Worm (Caenorhabditis elegans) whole organism, late embryonic: ENCODE results near the gene D1044.1.
A peak's percentile ranks its signal among the peaks of the same experiment; 100 is the strongest.

Experiments
- C08G9.2 ChIP-seq: sonication (generic microtip); optimal IDR thresholded peaks from 2 replicates; lab custom pipeline; 2016; ENCODE audit warnings: mild to moderate bottlenecking, missing genetic modification characterization, moderate library complexity, missing compliant biosample characterization
- Y22D7AL.16 ChIP-seq: sonication (generic microtip); optimal IDR thresholded peaks from 2 replicates; lab custom pipeline; 2016; ENCODE audit warnings: missing genetic modification characterization, missing compliant biosample characterization
- ama-1 ChIP-seq: fragments of 150-350 bp; optimal IDR thresholded peaks from 2 replicates; lab custom pipeline; 2014
- ceh-14 ChIP-seq: sonication (generic microtip); optimal IDR thresholded peaks from 2 replicates; lab custom pipeline; 2016; ENCODE audit warnings: missing genotype, missing genetic modification characterization, missing compliant biosample characterization
- ceh-18 ChIP-seq: sonication (generic microtip); optimal IDR thresholded peaks from 2 replicates; lab custom pipeline; 2016; ENCODE audit warnings: missing genetic modification characterization, missing compliant biosample characterization
- ceh-19 ChIP-seq: fragments of 200-800 bp; sonication (Bioruptor generic); optimal IDR thresholded peaks from 2 replicates; lab custom pipeline; 2018; ENCODE audit warnings: mild to moderate bottlenecking, missing genetic modification characterization, missing compliant biosample characterization
- ceh-22 ChIP-seq: sonication (generic microtip); optimal IDR thresholded peaks from 2 replicates; lab custom pipeline; 2017; ENCODE audit warnings: missing biosample characterization, missing genetic modification characterization
- ceh-31 ChIP-seq: sonication (generic microtip); optimal IDR thresholded peaks from 2 replicates; lab custom pipeline; 2016; ENCODE audit warnings: missing genetic modification characterization, missing compliant biosample characterization
- ceh-34 ChIP-seq: sonication (generic microtip); optimal IDR thresholded peaks from 2 replicates; lab custom pipeline; 2016; ENCODE audit warnings: mild to moderate bottlenecking, missing genetic modification characterization, missing compliant biosample characterization
- ceh-45 ChIP-seq: fragments of 200-800 bp; sonication (Bioruptor generic); IDR thresholded peaks from 2 replicates; pipeline ENCODE4 v1.3.6; 2022; ENCODE audit warnings: missing genetic modification reagents, missing genetic modification characterization, missing compliant biosample characterization
- ceh-48 ChIP-seq: sonication (generic microtip); optimal IDR thresholded peaks from 2 replicates; lab custom pipeline; 2016; ENCODE audit warnings: missing genetic modification characterization, inconsistent platforms, missing compliant biosample characterization
- ceh-9 ChIP-seq: sonication (generic microtip); optimal IDR thresholded peaks from 2 replicates; lab custom pipeline; 2016; ENCODE audit warnings: mild to moderate bottlenecking, missing genetic modification characterization, inconsistent platforms, missing compliant biosample characterization
- che-1 ChIP-seq: sonication (generic microtip); optimal IDR thresholded peaks from 2 replicates; lab custom pipeline; 2016; ENCODE audit warnings: mild to moderate bottlenecking, missing genetic modification characterization, missing compliant biosample characterization
- dmd-4 ChIP-seq: sonication (generic microtip); optimal IDR thresholded peaks from 2 replicates; lab custom pipeline; 2016; ENCODE audit warnings: borderline replicate concordance, missing genetic modification characterization, missing compliant biosample characterization
- dve-1 ChIP-seq: sonication (generic microtip); optimal IDR thresholded peaks from 2 replicates; lab custom pipeline; 2017; ENCODE audit warnings: antibody characterized with exemption, mild to moderate bottlenecking, missing genetic modification characterization, missing compliant biosample characterization
- elt-4 ChIP-seq: sonication (generic microtip); optimal IDR thresholded peaks from 2 replicates; lab custom pipeline; 2016; ENCODE audit warnings: missing genetic modification characterization, missing compliant biosample characterization
- ets-4 ChIP-seq: sonication (generic microtip); optimal IDR thresholded peaks from 2 replicates; lab custom pipeline; 2016; ENCODE audit warnings: missing genetic modification characterization, missing compliant biosample characterization
- eyg-1 ChIP-seq: sonication (generic microtip); optimal IDR thresholded peaks from 2 replicates; lab custom pipeline; 2016; ENCODE audit warnings: missing genotype, missing genetic modification characterization, missing compliant biosample characterization
- fax-1 ChIP-seq: sonication (generic microtip); optimal IDR thresholded peaks from 2 replicates; lab custom pipeline; 2016; ENCODE audit warnings: missing genotype, missing genetic modification characterization, missing compliant biosample characterization
- fkh-10 ChIP-seq: fragments of 150-350 bp; optimal IDR thresholded peaks from 2 replicates; lab custom pipeline; 2014; ENCODE audit warnings: missing biosample characterization, missing genetic modification reagents, missing genetic modification characterization
- fkh-6 ChIP-seq: sonication (generic microtip); optimal IDR thresholded peaks from 2 replicates; lab custom pipeline; 2016; ENCODE audit warnings: missing genetic modification characterization, missing compliant biosample characterization
- hlh-15 ChIP-seq: sonication (generic microtip); optimal IDR thresholded peaks from 2 replicates; lab custom pipeline; 2016; ENCODE audit warnings: missing genetic modification characterization, missing compliant biosample characterization
- hlh-6 ChIP-seq: sonication (generic microtip); optimal IDR thresholded peaks from 2 replicates; lab custom pipeline; 2016; ENCODE audit warnings: missing genotype, missing genetic modification characterization, missing compliant biosample characterization
- madf-2 ChIP-seq: sonication (generic microtip); optimal IDR thresholded peaks from 2 replicates; lab custom pipeline; 2017; ENCODE audit warnings: missing genetic modification characterization, missing compliant biosample characterization
- mec-3 ChIP-seq: sonication (generic microtip); optimal IDR thresholded peaks from 2 replicates; lab custom pipeline; 2016; ENCODE audit warnings: borderline replicate concordance, missing genetic modification characterization, missing compliant biosample characterization
- nfya-1 ChIP-seq: sonication (generic microtip); optimal IDR thresholded peaks from 2 replicates; lab custom pipeline; 2017; ENCODE audit warnings: missing genetic modification characterization, mild to moderate bottlenecking, missing compliant biosample characterization, antibody characterized with exemption, moderate library complexity
- nhr-11 ChIP-seq: fragments of 150-350 bp; optimal IDR thresholded peaks from 2 replicates; lab custom pipeline; 2014; ENCODE audit warnings: missing biosample characterization, missing genetic modification characterization
- pat-9 ChIP-seq: fragments of 200-800 bp; sonication (Bioruptor generic); optimal IDR thresholded peaks from 2 replicates; lab custom pipeline; 2018; ENCODE audit warnings: mild to moderate bottlenecking, missing genetic modification characterization, moderate library complexity, missing compliant biosample characterization
- pax-1 ChIP-seq: fragments of 150-350 bp; optimal IDR thresholded peaks from 2 replicates; lab custom pipeline; 2014; ENCODE audit warnings: missing biosample characterization, missing genetic modification characterization
- pqm-1 ChIP-seq: sonication (generic microtip); optimal IDR thresholded peaks from 2 replicates; lab custom pipeline; 2016; ENCODE audit warnings: missing genetic modification characterization, missing compliant biosample characterization
- pros-1 ChIP-seq: fragments of 150-350 bp; optimal IDR thresholded peaks from 2 replicates; lab custom pipeline; 2014; ENCODE audit warnings: missing biosample characterization, missing genetic modification reagents, missing genetic modification characterization
- ref-2 ChIP-seq: sonication (generic microtip); optimal IDR thresholded peaks from 2 replicates; lab custom pipeline; 2016; ENCODE audit warnings: missing genetic modification characterization, missing compliant biosample characterization
- rnt-1 ChIP-seq: sonication (generic microtip); optimal IDR thresholded peaks from 2 replicates; lab custom pipeline; 2016; ENCODE audit warnings: missing genetic modification characterization, missing compliant biosample characterization
- sox-4 ChIP-seq: sonication (generic microtip); optimal IDR thresholded peaks from 2 replicates; lab custom pipeline; 2017; ENCODE audit warnings: mild to moderate bottlenecking, missing genetic modification characterization, inconsistent platforms, missing compliant biosample characterization
- tbx-2 ChIP-seq: sonication (generic microtip); optimal IDR thresholded peaks from 2 replicates; lab custom pipeline; 2016; ENCODE audit warnings: missing genetic modification characterization, missing compliant biosample characterization
- tbx-7 ChIP-seq: sonication (generic microtip); optimal IDR thresholded peaks from 2 replicates; lab custom pipeline; 2016; ENCODE audit warnings: missing genotype, missing genetic modification characterization, missing compliant biosample characterization
- unc-3 ChIP-seq, 2 experiments: fragments of 200-800 bp in 1 of 2; sonication (Bioruptor generic) in 1 of 2; sonication (generic microtip) in 1 of 2; conservative IDR thresholded peaks in 1 of 2; optimal IDR thresholded peaks in 1 of 2; 2 replicates each; pipeline versions ENCODE4 v1.3.6 to Lab custom; 2016 to 2022; ENCODE audit warnings: missing compliant biosample characterization in 2 of 2, missing genetic modification characterization in 2 of 2, missing genetic modification reagents in 1 of 2
- unc-55 ChIP-seq: sonication (generic microtip); optimal IDR thresholded peaks from 2 replicates; lab custom pipeline; 2017; ENCODE audit warnings: missing biosample characterization, missing genetic modification reagents, missing genetic modification characterization
- zip-5 ChIP-seq: sonication (generic microtip); optimal IDR thresholded peaks from 2 replicates; lab custom pipeline; 2016; ENCODE audit warnings: missing genetic modification characterization, missing compliant biosample characterization
- ztf-16 ChIP-seq: sonication (generic microtip); optimal IDR thresholded peaks from 2 replicates; lab custom pipeline; 2017; ENCODE audit warnings: missing genetic modification characterization, missing compliant biosample characterization

The D1044.1 gene

DNA sequence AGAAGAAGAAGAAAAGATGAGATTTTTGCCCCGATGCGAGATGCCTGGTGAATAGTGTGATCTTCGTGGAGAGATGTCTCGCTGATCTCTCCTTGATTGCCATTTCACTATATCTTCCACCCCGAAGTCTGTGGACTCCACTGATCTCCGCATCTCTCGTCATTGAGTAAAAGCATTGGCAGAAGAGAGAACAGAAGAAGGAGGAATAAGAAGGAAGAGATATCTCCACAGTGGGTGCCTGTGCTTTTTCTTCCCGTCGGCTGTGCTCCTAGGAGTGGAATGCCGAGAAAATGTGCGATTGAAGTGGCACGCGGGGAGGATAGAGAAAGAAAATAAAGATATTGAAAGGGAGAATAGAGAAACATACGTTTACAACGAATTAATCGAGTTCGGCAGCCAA, 19.6 kb downstream of the D1044.1 start (continued):
- TF ChIP-seq ama-1 (no peak), sox-4 (no peak), ceh-9 (tag; lab: Kevin White, UChicago) (no peak), Y22D7AL.16 (tag; lab: Kevin White, UChicago) (no peak), zip-5 (tag; lab: Kevin White, UChicago) (no peak), tbx-2 (tag; lab: Kevin White, UChicago) (peak; percentile 56), hlh-15 (no peak), elt-4 (tag; lab: Kevin White, UChicago) (no peak), pat-9 (tag; lab: Kevin White, UChicago) (peak; percentile 25), ceh-22 (tag; lab: Kevin White, UChicago) (no peak), ref-2 (peak; percentile 39), madf-2 (tag; lab: Kevin White, UChicago) (no peak)

- no peak for TF ChIP-seq fax-1 (tag; lab: Kevin White, UChicago)
- no peak for TF ChIP-seq che-1 (tag; lab: Kevin White, UChicago)
- no peak for TF ChIP-seq dve-1 (tag; lab: Kevin White, UChicago)
- TF ChIP-seq hlh-15 = no peak
- TF ChIP-seq pax-1 = no peak
- no peak for TF ChIP-seq hlh-6
- TF ChIP-seq sox-4 = no peak
Measured at ce11 chrIII:5564325-5564724, 20.2 kb downstream of the D1044.1 start.

ce11 chrIII:5564799-5565198, 20.7 kb downstream of the D1044.1 start, which contains the start of gene mlc-3:
mlc-3 (plus strand) TSS chrIII:5565025.
- TF ChIP-seq ref-2 (peak; percentile 32), eyg-1 (tag; lab: Kevin White, UChicago) (peak; percentile 14), hlh-6 (no peak), ceh-34 (peak; percentile 58), ets-4 (peak; percentile 68), tbx-2 (tag; lab: Kevin White, UChicago) (peak; percentile 32), Y22D7AL.16 (tag; lab: Kevin White, UChicago) (no peak), ceh-18 (tag; lab: Kevin White, UChicago) (peak; percentile 73), nfya-1 (tag; lab: Kevin White, UChicago) (peak; percentile 13), unc-55 (GFP tag; lab: Kevin White, UChicago) (no peak), pat-9 (tag; lab: Kevin White, UChicago) (peak; percentile 47), ceh-14 (tag; lab: Kevin White, UChicago) (peak; percentile 34), sox-4 (no peak), ceh-31 (tag; lab: Kevin White, UChicago) (peak; percentile 45)

- TF ChIP-seq ceh-19 (no peak), unc-55 (GFP tag; lab: Kevin White, UChicago) (peak; percentile 8), dmd-4 (tag; lab: Kevin White, UChicago) (no peak), pat-9 (tag; lab: Kevin White, UChicago) (no peak), nfya-1 (tag; lab: Kevin White, UChicago) (no peak)
Measured at ce11 chrIII:5565699-5566098, 21.6 kb downstream of the D1044.1 start.

- TF ChIP-seq fkh-6 (tag; lab: Kevin White, UChicago) = no peak
- no peak for TF ChIP-seq fkh-10
- no peak for TF ChIP-seq nhr-11 (tag; lab: Kevin White, UChicago)
- no peak for TF ChIP-seq rnt-1 (tag; lab: Kevin White, UChicago)
- no peak for TF ChIP-seq pqm-1
- no peak for TF ChIP-seq tbx-7 (tag; lab: Kevin White, UChicago)
- TF ChIP-seq unc-3 (GFP tag; conservative IDR thresholded peaks at IDR 0.05; lab: Robert Waterston, UW) = no peak
- TF ChIP-seq unc-3 (tag; optimal IDR thresholded peaks at IDR 0.05; lab: Kevin White, UChicago) = no peak
- TF ChIP-seq ztf-16 (tag; lab: Kevin White, UChicago) = no peak
- no peak for TF ChIP-seq C08G9.2
- no peak for TF ChIP-seq mec-3 (tag; lab: Kevin White, UChicago)
- no peak for TF ChIP-seq pros-1 (tag; lab: Kevin White, UChicago)
- no peak for TF ChIP-seq ceh-45
- TF ChIP-seq ceh-31 (tag; lab: Kevin White, UChicago) = no peak
- TF ChIP-seq ceh-48 (tag; lab: Kevin White, UChicago) = no peak
- no peak for TF ChIP-seq eyg-1 (tag; lab: Kevin White, UChicago)
Measured at ce11 chrIII:5566496-5566895, 22.4 kb downstream of the D1044.1 start.
